Worm (Caenorhabditis elegans) whole organism, dauer: Measurements from ENCODE around the gene cacn-1.

Experiments
- unc-62 ChIP-seq: sonication (generic microtip); optimal IDR thresholded peaks from 2 replicates; lab custom pipeline; 2017; ENCODE audit warnings: missing biosample characterization, missing genetic modification reagents, missing genetic modification characterization

The cacn-1 gene

DNA sequence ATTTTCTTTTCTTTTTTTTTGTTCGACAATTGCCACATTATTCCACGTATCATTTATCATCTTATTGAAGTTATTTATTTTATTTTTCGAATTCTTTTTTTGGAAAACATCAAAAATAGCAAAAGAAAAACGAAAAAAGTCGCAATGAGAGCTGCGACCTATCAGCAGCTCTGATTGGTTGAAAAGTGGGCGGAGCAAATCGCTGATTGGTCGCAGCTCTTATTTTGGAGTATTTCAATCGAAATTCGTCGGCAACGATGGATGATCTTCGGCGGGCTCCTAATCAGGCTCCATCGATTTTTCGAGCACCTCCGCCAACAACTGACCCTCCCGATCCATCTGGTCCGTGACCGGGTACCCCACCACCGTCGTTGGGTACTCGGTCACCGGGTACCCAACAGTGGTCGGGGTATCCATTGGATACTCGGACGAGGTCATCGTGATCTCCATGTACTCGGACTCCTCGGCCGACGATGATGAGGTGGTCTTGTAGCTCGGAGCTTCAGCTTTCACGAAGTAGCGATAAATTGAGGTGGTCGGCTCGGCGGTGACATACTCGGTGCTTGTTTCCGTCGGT lies 52.1 kb downstream of the cacn-1 start:
- TF ChIP-seq unc-62 (GFP tag; lab: Kevin White, UChicago) = no peak

DNA sequence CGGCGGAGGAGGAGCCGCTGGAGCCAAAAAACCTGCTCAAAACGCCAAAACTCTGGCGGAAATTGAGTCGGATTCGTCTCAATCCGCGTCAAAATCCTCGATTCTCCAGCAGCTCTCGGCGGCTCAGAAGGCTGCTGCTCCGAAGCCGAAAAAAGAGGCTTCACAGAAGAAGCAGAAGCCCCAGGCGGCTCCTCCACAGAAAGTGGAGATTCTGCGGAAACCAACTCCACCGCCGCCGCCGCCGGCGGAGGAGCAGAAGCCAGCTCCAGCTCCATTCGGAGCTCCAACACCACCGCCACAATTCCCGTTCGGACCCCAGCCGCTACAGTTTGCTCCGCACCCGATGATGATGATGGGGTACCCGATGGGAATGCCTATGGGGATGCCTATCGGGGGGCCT lies 55.0 kb downstream of the cacn-1 start:
- no peak for TF ChIP-seq unc-62 (GFP tag; lab: Kevin White, UChicago)
